Fruit fly (Drosophila melanogaster) whole organism, embryonic: Measurements from ENCODE around the gene ppl.

Experiments used
- CG10209 ChIP-seq: fragments of 200-800 bp; sonication (Bioruptor generic); optimal IDR thresholded peaks from 3 replicates; lab custom pipeline; 2017; ENCODE audit warnings: missing biosample characterization, mild to moderate bottlenecking, missing genetic modification characterization, missing genetic modification reagents
- CG10267 ChIP-seq: fragments of 200-800 bp; sonication (Bioruptor generic); optimal IDR thresholded peaks from 2 replicates; lab custom pipeline; 2018; ENCODE audit warnings: missing biosample characterization, mild to moderate bottlenecking, missing genetic modification characterization, moderate library complexity
- CG10543 ChIP-seq: fragments of 200-800 bp; sonication (Bioruptor generic); optimal IDR thresholded peaks from 3 replicates; lab custom pipeline; 2017; ENCODE audit warnings: missing biosample characterization, mild to moderate bottlenecking, missing genetic modification characterization, moderate library complexity
- CG14860 ChIP-seq: fragments of 200-800 bp; sonication (Bioruptor generic); IDR thresholded peaks from 3 replicates; pipeline ENCODE4 v1.3.6; 2022; ENCODE audit warnings: missing biosample characterization, missing genetic modification characterization; ENCODE audit not compliant: partially characterized antibody
- CG17186 ChIP-seq: fragments of 200-800 bp; sonication (Bioruptor generic); optimal IDR thresholded peaks from 3 replicates; lab custom pipeline; 2017; ENCODE audit warnings: missing biosample characterization, missing genetic modification reagents, missing genetic modification characterization
- CG17612 ChIP-seq: fragments of 200-800 bp; sonication (Bioruptor generic); IDR thresholded peaks from 2 replicates; pipeline ENCODE4 v1.3.6; 2022; ENCODE audit warnings: missing biosample characterization, missing genetic modification characterization
- CG18599 ChIP-seq: fragments of 200-800 bp; sonication (Bioruptor generic); optimal IDR thresholded peaks from 3 replicates; lab custom pipeline; 2017; ENCODE audit warnings: missing biosample characterization, missing genetic modification characterization, mild to moderate bottlenecking, moderate library complexity, missing genetic modification reagents
- CG32532 ChIP-seq: fragments of 200-800 bp; sonication (Bioruptor generic); IDR thresholded peaks from 2 replicates; pipeline ENCODE4 v1.3.6; 2022; ENCODE audit warnings: missing biosample characterization, missing genetic modification characterization
- CG4360 ChIP-seq: fragments of 200-800 bp; sonication (Bioruptor generic); IDR thresholded peaks from 2 replicates; pipeline ENCODE4 v1.3.6; 2022; ENCODE audit warnings: missing biosample characterization, missing genetic modification characterization
- CG4820 ChIP-seq: fragments of 200-800 bp; sonication (Bioruptor generic); optimal IDR thresholded peaks from 3 replicates; lab custom pipeline; 2016; ENCODE audit warnings: missing biosample characterization, missing genetic modification characterization
- CG5953 ChIP-seq: fragments of 200-800 bp; sonication (Bioruptor generic); IDR thresholded peaks from 2 replicates; pipeline ENCODE4 v1.3.6; 2022; ENCODE audit warnings: missing biosample characterization, missing genetic modification characterization
- CG6791 ChIP-seq: fragments of 200-800 bp; sonication (Bioruptor generic); IDR thresholded peaks from 3 replicates; pipeline ENCODE4 v1.3.6; 2022; ENCODE audit warnings: missing biosample characterization, missing genetic modification characterization; ENCODE audit not compliant: partially characterized antibody
- CG7987 ChIP-seq: fragments of 200-800 bp; sonication (Bioruptor generic); optimal IDR thresholded peaks from 2 replicates; lab custom pipeline; 2018; ENCODE audit warnings: missing biosample characterization, mild to moderate bottlenecking, missing genetic modification characterization, moderate library complexity
- CG8765 ChIP-seq: fragments of 200-800 bp; sonication (Bioruptor generic); IDR thresholded peaks from 2 replicates; pipeline ENCODE4 v1.3.6; 2022; ENCODE audit warnings: missing biosample characterization, missing genetic modification characterization
- CG9797 ChIP-seq: fragments of 200-800 bp; sonication (Bioruptor generic); optimal IDR thresholded peaks from 3 replicates; lab custom pipeline; 2018; ENCODE audit warnings: missing biosample characterization, mild to moderate bottlenecking, missing genetic modification characterization
- Dfd ChIP-seq, 2 experiments: fragments of >200 bp; optimal IDR thresholded peaks; 2 replicates each; lab custom pipeline; 2017; ENCODE audit warnings: missing biosample characterization in 2 of 2, missing genetic modification characterization in 2 of 2
- E2f1 ChIP-seq: fragments of 200-800 bp; sonication (Bioruptor generic); IDR thresholded peaks from 2 replicates; pipeline ENCODE4 v1.3.6; 2022; ENCODE audit warnings: missing biosample characterization, missing genetic modification characterization
- E2f2 ChIP-seq: fragments of 200-800 bp; sonication (Bioruptor generic); IDR thresholded peaks from 2 replicates; pipeline ENCODE4 v1.3.6; 2022; ENCODE audit warnings: missing biosample characterization, missing genetic modification characterization
- GATAe ChIP-seq: fragments of 200-800 bp; sonication (Bioruptor generic); conservative IDR thresholded peaks from 2 replicates; pipeline ENCODE4 v1.3.6; 2022; ENCODE audit warnings: missing biosample characterization, missing genetic modification characterization
- HLH4C ChIP-seq: fragments of 200-800 bp; sonication (Bioruptor generic); IDR thresholded peaks from 3 replicates; pipeline ENCODE4 v1.3.6; 2022; ENCODE audit warnings: missing biosample characterization, missing genetic modification characterization; ENCODE audit not compliant: partially characterized antibody
- Hmx ChIP-seq: fragments of 200-800 bp; sonication (Bioruptor generic); optimal IDR thresholded peaks from 2 replicates; lab custom pipeline; 2016; ENCODE audit warnings: missing biosample characterization, missing genetic modification characterization
- Hsf ChIP-seq: fragments of 200-800 bp; sonication (Bioruptor generic); optimal IDR thresholded peaks from 3 replicates; lab custom pipeline; 2016; ENCODE audit warnings: missing biosample characterization, missing genetic modification characterization
- Kr ChIP-seq: fragments of 200-800 bp; sonication (Bioruptor generic); optimal IDR thresholded peaks from 2 replicates; lab custom pipeline; 2017; ENCODE audit warnings: missing biosample characterization, mild to moderate bottlenecking, missing genetic modification characterization
- Mes4 ChIP-seq: fragments of 200-800 bp; sonication (Bioruptor generic); optimal IDR thresholded peaks from 2 replicates; lab custom pipeline; 2016; ENCODE audit warnings: missing biosample characterization, missing genetic modification characterization
- Opbp ChIP-seq: fragments of 200-800 bp; sonication (Bioruptor generic); IDR thresholded peaks from 3 replicates; pipeline ENCODE4 v1.3.6; 2022; ENCODE audit warnings: missing biosample characterization, missing genetic modification characterization; ENCODE audit not compliant: partially characterized antibody
- PHDP ChIP-seq: fragments of 200-800 bp; sonication (Bioruptor generic); optimal IDR thresholded peaks from 3 replicates; lab custom pipeline; 2018; ENCODE audit warnings: missing biosample characterization, mild to moderate bottlenecking, missing genetic modification characterization, moderate library complexity
- Ravus ChIP-seq: fragments of 200-800 bp; sonication (Bioruptor generic); IDR thresholded peaks from 2 replicates; pipeline ENCODE4 v1.3.6; 2022; ENCODE audit warnings: missing biosample characterization, missing genetic modification characterization
- TFAM ChIP-seq: fragments of 200-800 bp; sonication (Bioruptor generic); optimal IDR thresholded peaks from 2 replicates; lab custom pipeline; 2017; ENCODE audit warnings: missing biosample characterization, missing genetic modification characterization, inconsistent platforms
- Xbp1 ChIP-seq: fragments of 200-800 bp; sonication (Bioruptor generic); optimal IDR thresholded peaks from 3 replicates; lab custom pipeline; 2016; ENCODE audit warnings: missing biosample characterization, mild to moderate bottlenecking, missing genetic modification characterization
- bigmax ChIP-seq: fragments of 200-800 bp; sonication (Bioruptor generic); optimal IDR thresholded peaks from 2 replicates; lab custom pipeline; 2018; ENCODE audit warnings: missing biosample characterization, mild to moderate bottlenecking, missing genetic modification characterization
- cato ChIP-seq: fragments of 200-800 bp; sonication (Bioruptor generic); optimal IDR thresholded peaks from 2 replicates; lab custom pipeline; 2016; ENCODE audit warnings: missing biosample characterization, missing genetic modification characterization, borderline replicate concordance
- cg ChIP-seq: fragments of 200-800 bp; sonication (Bioruptor generic); optimal IDR thresholded peaks from 3 replicates; lab custom pipeline; 2019; ENCODE audit warnings: missing biosample characterization, mild to moderate bottlenecking, missing genetic modification characterization, moderate library complexity
- chif ChIP-seq, 2 experiments: fragments of 200-800 bp; sonication (Bioruptor generic); optimal IDR thresholded peaks; 3 replicates each; lab custom pipeline; 2016; ENCODE audit warnings: missing biosample characterization in 2 of 2, missing genetic modification characterization in 2 of 2
- danr ChIP-seq: fragments of 200-800 bp; sonication (Bioruptor generic); IDR thresholded peaks from 2 replicates; pipeline ENCODE4 v1.3.6; 2022; ENCODE audit warnings: missing biosample characterization, missing genetic modification characterization
- en ChIP-seq: fragments of 200-800 bp; sonication (Bioruptor generic); optimal IDR thresholded peaks from 2 replicates; lab custom pipeline; 2016; ENCODE audit warnings: missing biosample characterization, missing genetic modification characterization
- fd96Cb ChIP-seq: fragments of 200-800 bp; sonication (Bioruptor generic); optimal IDR thresholded peaks from 2 replicates; lab custom pipeline; 2018; ENCODE audit warnings: missing biosample characterization, mild to moderate bottlenecking, missing genetic modification characterization, moderate library complexity
- grn ChIP-seq: fragments of 200-800 bp; sonication (Bioruptor generic); optimal IDR thresholded peaks from 3 replicates; lab custom pipeline; 2017; ENCODE audit warnings: missing biosample characterization, missing genetic modification characterization
- onecut ChIP-seq: fragments of 200-800 bp; sonication (Bioruptor generic); IDR thresholded peaks from 2 replicates; pipeline ENCODE4 v1.3.6; 2022; ENCODE audit warnings: missing biosample characterization, missing genetic modification characterization
- pan ChIP-seq, 4 experiments: fragments of >200 bp in 3 of 4; fragments of 200-800 bp in 1 of 4; sonication (Bioruptor generic) in 1 of 4; optimal IDR thresholded peaks in 3 of 4; IDR thresholded peaks in 1 of 4; 2 replicates each; pipeline versions ENCODE4 v1.3.6 to Lab custom; 2017 to 2022; ENCODE audit warnings: missing biosample characterization in 2 of 4, missing genetic modification characterization in 2 of 4, mixed read lengths in 1 of 4
- prd ChIP-seq, 3 experiments: fragments of >200 bp in 2 of 3; fragments of 200-800 bp in 1 of 3; sonication (Bioruptor generic) in 1 of 3; optimal IDR thresholded peaks in 2 of 3; IDR thresholded peaks in 1 of 3; 2 replicates in 2 of 3; 3 replicates in 1 of 3; pipeline versions ENCODE4 v1.3.6 to Lab custom; 2017 to 2022; ENCODE audit warnings: missing biosample characterization in 1 of 3, missing genetic modification characterization in 1 of 3
- run ChIP-seq: fragments of 200-800 bp; sonication (Bioruptor generic); optimal IDR thresholded peaks from 3 replicates; lab custom pipeline; 2018; ENCODE audit warnings: missing biosample characterization, mild to moderate bottlenecking, missing genetic modification characterization
- sens ChIP-seq: fragments of 200-800 bp; sonication (Bioruptor generic); peaks from one replicate; lab custom pipeline; 2016; ENCODE audit warnings: missing biosample characterization, missing genetic modification characterization
- sisA ChIP-seq: fragments of 200-800 bp; sonication (Bioruptor generic); IDR thresholded peaks from 2 replicates; pipeline ENCODE4 v1.3.6; 2022; ENCODE audit warnings: missing biosample characterization, missing genetic modification characterization
- sob ChIP-seq: fragments of 200-800 bp; sonication (Bioruptor generic); IDR thresholded peaks from 2 replicates; pipeline ENCODE4 v1.3.6; 2022; ENCODE audit warnings: missing biosample characterization, missing genetic modification characterization
- ssp ChIP-seq: fragments of 200-800 bp; sonication (Bioruptor generic); IDR thresholded peaks from 2 replicates; pipeline ENCODE4 v1.3.6; 2022; ENCODE audit warnings: missing biosample characterization, missing genetic modification characterization
- stc ChIP-seq: fragments of 200-800 bp; sonication (Bioruptor generic); IDR thresholded peaks from 2 replicates; pipeline ENCODE4 v1.3.6; 2022; ENCODE audit warnings: missing biosample characterization, missing genetic modification characterization
- sug ChIP-seq: fragments of 200-800 bp; optimal IDR thresholded peaks from 2 replicates; lab custom pipeline; 2019; ENCODE audit warnings: missing biosample characterization, mild to moderate bottlenecking, missing genetic modification characterization, moderate library complexity
- trem ChIP-seq: fragments of 200-800 bp; optimal IDR thresholded peaks from 3 replicates; lab custom pipeline; 2019; ENCODE audit warnings: missing biosample characterization, mild to moderate bottlenecking, missing genetic modification characterization, moderate library complexity
- vvl ChIP-seq: fragments of 200-800 bp; sonication (Bioruptor generic); IDR thresholded peaks from 2 replicates; pipeline ENCODE4 v1.3.6; 2022; ENCODE audit warnings: missing biosample characterization, missing genetic modification characterization
- wdn ChIP-seq: fragments of 200-800 bp; sonication (Bioruptor generic); IDR thresholded peaks from 2 replicates; pipeline ENCODE4 v1.3.6; 2022; ENCODE audit warnings: missing biosample characterization, missing genetic modification characterization
- zen ChIP-seq: fragments of 200-800 bp; sonication (Bioruptor generic); optimal IDR thresholded peaks from 3 replicates; lab custom pipeline; 2018; ENCODE audit warnings: missing biosample characterization, mild to moderate bottlenecking, missing genetic modification characterization, moderate library complexity

ppl gene

dm6 chr3L:21304400-21304799 lies 23.1 kb upstream of the ppl start, which contains the start of the genes CG11309 and CG7632 (continued):
- peak; percentile 100 for TF ChIP-seq CG10267
- TF ChIP-seq Opbp = no peak; the same call in 2 of the 3 replicates
- TF ChIP-seq pan (optimal IDR thresholded peaks at IDR 0.05; lab: Kevin White, UChicago) = no peak
- TF ChIP-seq pan (GFP tag; optimal IDR thresholded peaks at IDR 0.05 in 1 of 2, IDR thresholded peaks at IDR 0.05 in 1 of 2) = peak in 1 of 2 experiments; percentile 99
- peak; percentile 93 for TF ChIP-seq CG17612 (GFP tag; lab: Robert Waterston, UW)
- peak; percentile 99 for TF ChIP-seq fd96Cb (tag; lab: Kevin White, UChicago)
- peak; percentile 98 for TF ChIP-seq cato (GFP tag; lab: Kevin White, UChicago)
- peak; percentile 98 for TF ChIP-seq onecut
- peak; percentile 92 for TF ChIP-seq sisA (GFP tag; lab: Robert Waterston, UW)
- peak; percentile 87 for TF ChIP-seq bigmax (GFP tag; lab: Kevin White, UChicago)
- peak; percentile 99 for TF ChIP-seq stc
- peak; percentile 99 for TF ChIP-seq run (tag; lab: Kevin White, UChicago)
- TF ChIP-seq en (GFP tag; lab: Kevin White, UChicago) = peak; percentile 99
- TF ChIP-seq Hsf (GFP tag; lab: Kevin White, UChicago) = peak; percentile 99
- TF ChIP-seq CG7987 (GFP tag; lab: Kevin White, UChicago) = peak; percentile 99
- peak; percentile 98 for TF ChIP-seq CG32532 (GFP tag; lab: Robert Waterston, UW)
- peak; percentile 88 for TF ChIP-seq danr (GFP tag; lab: Robert Waterston, UW)
- TF ChIP-seq CG10209 (GFP tag; lab: Kevin White, UChicago) = peak; percentile 99
- peak; percentile 96 for TF ChIP-seq Hmx (GFP tag; lab: Kevin White, UChicago)
- TF ChIP-seq CG14860 (GFP tag; lab: Robert Waterston, UW) = no peak
- peak; percentile 98 to 99 for TF ChIP-seq chif (GFP tag; optimal IDR thresholded peaks at IDR 0.05; lab: Kevin White, UChicago)
- TF ChIP-seq PHDP (tag; lab: Kevin White, UChicago) = peak; percentile 100
- peak; percentile 94 for TF ChIP-seq CG8765
- TF ChIP-seq CG18599 (GFP tag; lab: Kevin White, UChicago) = peak; percentile 100
- peak; percentile 100 for TF ChIP-seq CG10543 (GFP tag; lab: Kevin White, UChicago)
- TF ChIP-seq Kr (GFP tag; lab: Kevin White, UChicago) = peak; percentile 90
- peak; percentile 98 for TF ChIP-seq Mes4
- TF ChIP-seq CG4360 (GFP tag; lab: Robert Waterston, UW) = peak; percentile 88
- peak; percentile 100 for TF ChIP-seq zen
- peak; percentile 96 for TF ChIP-seq CG17186 (GFP tag; lab: Kevin White, UChicago)
- TF ChIP-seq E2f2 (GFP tag; lab: Robert Waterston, UW) = peak; percentile 87
- peak; percentile 98 for TF ChIP-seq sob
- TF ChIP-seq trem (tag; lab: Kevin White, UChicago) = peak; percentile 98
- peak; percentile 96 for TF ChIP-seq TFAM (GFP tag; lab: Kevin White, UChicago)
- TF ChIP-seq Xbp1 (GFP tag; lab: Kevin White, UChicago) = peak; percentile 99
- peak; percentile 100 for TF ChIP-seq vvl

- TF ChIP-seq sug (tag; lab: Kevin White, UChicago) (peak; percentile 31), CG32532 (GFP tag; lab: Robert Waterston, UW) (0 out of 2 replicates have a peak, but pooled peaks have one; percentile 9), CG5953 (GFP tag; lab: Robert Waterston, UW) (no peak), Ravus (GFP tag; lab: Robert Waterston, UW) (no peak), ssp (GFP tag; lab: Robert Waterston, UW) (no peak), Dfd (GFP tag; optimal IDR thresholded peaks at IDR 0.05; lab: Kevin White, UChicago) (no peak), CG4820 (no peak), sens (GFP tag; lab: Kevin White, UChicago) (peak; percentile 48), grn (GFP tag; lab: Kevin White, UChicago) (peak; percentile 17), wdn (GFP tag; lab: Robert Waterston, UW) (no peak), CG9797 (GFP tag; lab: Kevin White, UChicago) (no peak), CG6791 (GFP tag; lab: Robert Waterston, UW) (no peak), cg (GFP tag; lab: Kevin White, UChicago) (no peak), HLH4C (GFP tag; lab: Robert Waterston, UW) (no peak), chif (GFP tag; optimal IDR thresholded peaks at IDR 0.05; lab: Kevin White, UChicago) (no peak), E2f1 (GFP tag; lab: Robert Waterston, UW) (no peak), GATAe (GFP tag; lab: Robert Waterston, UW) (peak; percentile 75), prd (optimal IDR thresholded peaks at IDR 0.05; lab: Kevin White, UChicago) (no peak), prd (GFP tag; IDR thresholded peaks at IDR 0.05; lab: Robert Waterston, UW) (no peak)
Measured at dm6 chr3L:21303659-21304058, 22.4 kb upstream of the ppl start.
